Worm (Caenorhabditis elegans): ENCODE measurements around the gene glr-1.

The glr-1 gene

ce11 chrIII:8552125-8552524 lies 36.3 kb downstream of the glr-1 start, which contains the start of gene C02D5.4 (continued):
- no peak for TF ChIP-seq ceh-8 (GFP tag; optimal IDR thresholded peaks at IDR 0.05)
- no peak for TF ChIP-seq aly-2 (tag; optimal IDR thresholded peaks at IDR 0.05)
- TF ChIP-seq nhr-90 (tag; optimal IDR thresholded peaks at IDR 0.05; ENCODE audit: poor library complexity): no peak
- TF ChIP-seq nhr-20 (tag; optimal IDR thresholded peaks at IDR 0.05): peak; percentile 3
- TF ChIP-seq nhr-85 (tag): peak; percentile 22
- no peak for TF ChIP-seq sptf-1 (tag; optimal IDR thresholded peaks at IDR 0.05)
- no peak for TF ChIP-seq ama-1 (optimal IDR thresholded peaks at IDR 0.05)
- no peak for TF ChIP-seq nhr-19 (GFP tag; conservative IDR thresholded peaks at IDR 0.05)
- TF ChIP-seq nhr-84 (tag; optimal IDR thresholded peaks at IDR 0.05): no peak
- TF ChIP-seq efl-3 (GFP tag; optimal IDR thresholded peaks at IDR 0.05): no peak

DNA sequence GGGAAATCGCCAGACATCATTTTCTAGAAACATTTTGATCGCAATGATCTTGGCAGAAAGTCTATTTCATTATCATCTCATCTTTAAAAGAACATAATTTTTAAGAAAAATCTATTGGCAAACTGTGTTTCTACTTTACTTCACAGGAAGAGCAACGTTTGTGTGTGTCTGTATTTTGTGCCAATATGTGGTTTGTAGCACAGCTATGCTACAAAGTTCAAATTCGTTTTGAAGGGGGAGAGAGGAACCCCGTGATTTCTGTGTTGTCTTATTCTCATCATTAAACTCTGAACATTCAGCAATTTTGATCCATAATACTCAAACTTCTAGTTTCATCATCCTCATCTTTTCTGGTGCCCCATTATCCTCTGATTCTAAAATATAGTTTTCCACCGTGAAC lies 36.7 kb downstream of the glr-1 start:
- TF ChIP-seq elt-2 (tag; optimal IDR thresholded peaks at IDR 0.05) (no peak), ceh-63 (GFP tag; optimal IDR thresholded peaks at IDR 0.05) (no peak), nhr-11 (tag; optimal IDR thresholded peaks at IDR 0.05) (no peak), C04F5.9 (tag; optimal IDR thresholded peaks at IDR 0.05) (no peak), sup-37 (GFP tag; optimal IDR thresholded peaks at IDR 0.05) (no peak), Y116A8C.19 (tag; optimal IDR thresholded peaks at IDR 0.05; ENCODE audit: borderline replicate concordance) (no peak), snpc-4 (tag; optimal IDR thresholded peaks at IDR 0.05) (no peak)

- TF ChIP-seq skn-1 (tag; optimal IDR thresholded peaks at IDR 0.05) (no peak), nhr-76 (tag; optimal IDR thresholded peaks at IDR 0.05) (no peak), nhr-71 (tag; optimal IDR thresholded peaks at IDR 0.05) (no peak), efl-1 (optimal IDR thresholded peaks at IDR 0.05) (no peak), efl-1 (GFP tag; optimal IDR thresholded peaks at IDR 0.05 in 1 of 2) (no peak), nhr-90 (tag; optimal IDR thresholded peaks at IDR 0.05; ENCODE audit: poor library complexity) (no peak), nhr-237 (tag; optimal IDR thresholded peaks at IDR 0.05) (no peak), C04F5.9 (tag; optimal IDR thresholded peaks at IDR 0.05) (no peak), hpl-2 (GFP tag; optimal IDR thresholded peaks at IDR 0.05) (no peak), hlh-17 (GFP tag; optimal IDR thresholded peaks at IDR 0.05; ENCODE audit: borderline replicate concordance) (no peak), snpc-4 (tag; optimal IDR thresholded peaks at IDR 0.05) (no peak), pax-3 (tag; optimal IDR thresholded peaks at IDR 0.05) (no peak)
Observed at ce11 chrIII:8545515-8545914, 42.9 kb downstream of the glr-1 start, which contains the start of gene ZC21.6. ZC21.6 (minus strand) TSS chrIII:8545615.

- TF ChIP-seq lin-13 (GFP tag; optimal IDR thresholded peaks at IDR 0.05) (no peak), fkh-4 (tag; optimal IDR thresholded peaks at IDR 0.05; ENCODE audit: borderline replicate concordance) (peak; percentile 57), nhr-47 (tag; optimal IDR thresholded peaks at IDR 0.05) (no peak), egl-13 (tag; optimal IDR thresholded peaks at IDR 0.05) (no peak), ztf-11 (tag; optimal IDR thresholded peaks at IDR 0.05) (no peak), dsc-1 (tag; optimal IDR thresholded peaks at IDR 0.05) (peak; percentile 95), ceh-88 (GFP tag; IDR thresholded peaks at IDR 0.05) (no peak), tlp-1 (tag; optimal IDR thresholded peaks at IDR 0.05) (no peak), dpl-1 (GFP tag; optimal IDR thresholded peaks at IDR 0.05) (no peak), ceh-8 (GFP tag; optimal IDR thresholded peaks at IDR 0.05) (no peak), nhr-77 (tag; optimal IDR thresholded peaks at IDR 0.05) (no peak), ets-5 (GFP tag; IDR thresholded peaks at IDR 0.05) (no peak), unc-130 (tag; optimal IDR thresholded peaks at IDR 0.05) (no peak)
Observed at ce11 chrIII:8535445-8535844, 53.0 kb downstream of the glr-1 start.

Measured in whole organism, L1 larva.